Fruit fly (Drosophila melanogaster) whole organism, embryonic: ENCODE measurements around the gene CG13891.

Source experiments
- Blimp-1 ChIP-seq: fragments of 200-800 bp; sonication (Bioruptor generic); optimal IDR thresholded peaks from 3 replicates; lab custom pipeline; 2018; ENCODE audit warnings: missing biosample characterization, missing genetic modification characterization, mild to moderate bottlenecking, moderate library complexity, missing genetic modification reagents
- CG10274 ChIP-seq: fragments of 200-800 bp; sonication (Bioruptor generic); optimal IDR thresholded peaks from 3 replicates; lab custom pipeline; 2017; ENCODE audit warnings: missing biosample characterization, mild to moderate bottlenecking, missing genetic modification characterization
- CG13123 ChIP-seq: fragments of 200-800 bp; sonication (Bioruptor generic); optimal IDR thresholded peaks from 2 replicates; lab custom pipeline; 2016; ENCODE audit warnings: missing biosample characterization, missing genetic modification characterization
- CG13775 ChIP-seq: fragments of 200-800 bp; sonication (Bioruptor generic); optimal IDR thresholded peaks from 3 replicates; lab custom pipeline; 2017; ENCODE audit warnings: missing biosample characterization, mild to moderate bottlenecking, missing genetic modification characterization
- CG15011 ChIP-seq: fragments of 200-800 bp; sonication (Bioruptor generic); optimal IDR thresholded peaks from 3 replicates; lab custom pipeline; 2018; ENCODE audit warnings: missing biosample characterization, mild to moderate bottlenecking, missing genetic modification characterization
- CG1603 ChIP-seq: fragments of 200-800 bp; sonication (Bioruptor generic); optimal IDR thresholded peaks from 2 replicates; lab custom pipeline; 2019; ENCODE audit warnings: missing biosample characterization, mild to moderate bottlenecking, missing genetic modification characterization, moderate library complexity
- CG17361 ChIP-seq: fragments of 200-800 bp; sonication (Bioruptor generic); IDR thresholded peaks from 3 replicates; pipeline ENCODE4 v1.3.6; 2022; ENCODE audit warnings: missing biosample characterization, missing genetic modification characterization
- CG1832 ChIP-seq: fragments of 200-800 bp; sonication (Bioruptor generic); optimal IDR thresholded peaks from 2 replicates; lab custom pipeline; 2017; ENCODE audit warnings: missing biosample characterization, mild to moderate bottlenecking, missing genetic modification characterization, inconsistent platforms
- CG3281 ChIP-seq: fragments of 200-800 bp; sonication (Bioruptor generic); optimal IDR thresholded peaks from 3 replicates; lab custom pipeline; 2017; ENCODE audit warnings: missing biosample characterization, mild to moderate bottlenecking, missing genetic modification characterization
- CG42726 ChIP-seq: fragments of 200-800 bp; sonication (Bioruptor generic); IDR thresholded peaks from 2 replicates; pipeline ENCODE4 v1.3.6; 2022; ENCODE audit warnings: missing biosample characterization, missing genetic modification characterization; ENCODE audit not compliant: partially characterized antibody
- CG4404 ChIP-seq: fragments of 200-800 bp; sonication (Bioruptor generic); IDR thresholded peaks from 2 replicates; pipeline ENCODE4 v1.3.6; 2022; ENCODE audit warnings: missing biosample characterization, missing genetic modification characterization
- CG4820 ChIP-seq: fragments of 200-800 bp; sonication (Bioruptor generic); optimal IDR thresholded peaks from 3 replicates; lab custom pipeline; 2016; ENCODE audit warnings: missing biosample characterization, missing genetic modification characterization
- CG4854 ChIP-seq: fragments of 200-800 bp; sonication (Bioruptor generic); optimal IDR thresholded peaks from 2 replicates; lab custom pipeline; 2016; ENCODE audit warnings: missing biosample characterization, missing genetic modification characterization, inconsistent platforms
- D ChIP-seq, 2 experiments: fragments of 200-800 bp in 1 of 2; fragments of >200 bp in 1 of 2; sonication (Bioruptor generic) in 1 of 2; optimal IDR thresholded peaks; 2 replicates in 1 of 2; 3 replicates in 1 of 2; lab custom pipeline; 2017; ENCODE audit warnings: mild to moderate bottlenecking in 1 of 2, missing biosample characterization in 1 of 2, missing genetic modification characterization in 1 of 2, missing genetic modification reagents in 1 of 2
- Dp ChIP-seq: fragments of 200-800 bp; sonication (Bioruptor generic); optimal IDR thresholded peaks from 2 replicates; lab custom pipeline; 2018; ENCODE audit warnings: missing biosample characterization, mild to moderate bottlenecking, missing genetic modification characterization, moderate library complexity
- Elba2 ChIP-seq: fragments of 200-800 bp; sonication (Bioruptor generic); optimal IDR thresholded peaks from 3 replicates; lab custom pipeline; 2016; ENCODE audit warnings: missing biosample characterization, missing genetic modification characterization
- Lhr ChIP-seq: fragments of 200-800 bp; sonication (Bioruptor generic); optimal IDR thresholded peaks from 3 replicates; lab custom pipeline; 2017; ENCODE audit warnings: mild to moderate bottlenecking, missing biosample characterization, missing genetic modification reagents, missing genetic modification characterization
- Mes4 ChIP-seq: fragments of 200-800 bp; sonication (Bioruptor generic); optimal IDR thresholded peaks from 2 replicates; lab custom pipeline; 2016; ENCODE audit warnings: missing biosample characterization, missing genetic modification characterization
- NK7.1 ChIP-seq: fragments of 200-800 bp; sonication (Bioruptor generic); optimal IDR thresholded peaks from 3 replicates; lab custom pipeline; 2016; ENCODE audit warnings: missing biosample characterization, missing genetic modification characterization
- Nf-YB ChIP-seq: fragments of 200-800 bp; sonication (Bioruptor generic); optimal IDR thresholded peaks from 3 replicates; lab custom pipeline; 2019; ENCODE audit warnings: missing biosample characterization, mild to moderate bottlenecking, missing genetic modification characterization, moderate library complexity
- Nf-YC ChIP-seq: fragments of 200-800 bp; optimal IDR thresholded peaks from 3 replicates; lab custom pipeline; 2019; ENCODE audit warnings: missing biosample characterization, mild to moderate bottlenecking, missing genetic modification characterization, moderate library complexity
- Poxn ChIP-seq: fragments of 200-800 bp; sonication (Bioruptor generic); IDR thresholded peaks from 2 replicates; pipeline ENCODE4 v1.3.6; 2022; ENCODE audit warnings: missing biosample characterization, missing genetic modification characterization
- Side ChIP-seq: fragments of 200-800 bp; sonication (Bioruptor generic); optimal IDR thresholded peaks from 2 replicates; lab custom pipeline; 2016; ENCODE audit warnings: missing biosample characterization, missing genetic modification characterization
- Xbp1 ChIP-seq: fragments of 200-800 bp; sonication (Bioruptor generic); optimal IDR thresholded peaks from 3 replicates; lab custom pipeline; 2016; ENCODE audit warnings: missing biosample characterization, mild to moderate bottlenecking, missing genetic modification characterization
- abd-A ChIP-seq: fragments of 200-800 bp; sonication (Bioruptor generic); optimal IDR thresholded peaks from 3 replicates; lab custom pipeline; 2019; ENCODE audit warnings: missing biosample characterization, mild to moderate bottlenecking, missing genetic modification characterization, moderate library complexity
- cad ChIP-seq: fragments of >200 bp; optimal IDR thresholded peaks from 2 replicates; lab custom pipeline; 2017; ENCODE audit warnings: missing biosample characterization, missing genetic modification characterization
- crol ChIP-seq: fragments of 200-800 bp; sonication (Bioruptor generic); IDR thresholded peaks from 2 replicates; pipeline ENCODE4 v1.3.6; 2022; ENCODE audit warnings: missing biosample characterization, missing genetic modification characterization
- dmrt11E ChIP-seq: fragments of 200-800 bp; sonication (Bioruptor generic); optimal IDR thresholded peaks from 3 replicates; lab custom pipeline; 2018; ENCODE audit warnings: missing biosample characterization, mild to moderate bottlenecking, missing genetic modification characterization, moderate library complexity
- fd96Cb ChIP-seq: fragments of 200-800 bp; sonication (Bioruptor generic); optimal IDR thresholded peaks from 2 replicates; lab custom pipeline; 2018; ENCODE audit warnings: missing biosample characterization, mild to moderate bottlenecking, missing genetic modification characterization, moderate library complexity
- insv ChIP-seq, 2 experiments: fragments of 200-800 bp; sonication (Bioruptor generic); optimal IDR thresholded peaks; 3 replicates each; lab custom pipeline; 2016 to 2018; ENCODE audit warnings: missing biosample characterization in 2 of 2, missing genetic modification characterization in 2 of 2
- kni ChIP-seq: fragments of 200-800 bp; sonication (Bioruptor generic); optimal IDR thresholded peaks from 3 replicates; lab custom pipeline; 2017; ENCODE audit warnings: mild to moderate bottlenecking, missing biosample characterization, missing genetic modification reagents, missing genetic modification characterization
- sc ChIP-seq, 3 experiments: fragments of >200 bp in 2 of 3; fragments of 200-800 bp in 1 of 3; sonication (Bioruptor generic) in 1 of 3; optimal IDR thresholded peaks; 2 replicates in 2 of 3; 3 replicates in 1 of 3; lab custom pipeline; 2017; ENCODE audit warnings: mild to moderate bottlenecking in 1 of 3, missing biosample characterization in 1 of 3, missing genetic modification characterization in 1 of 3, missing genetic modification reagents in 1 of 3
- sd ChIP-seq: fragments of 200-800 bp; sonication (Bioruptor generic); optimal IDR thresholded peaks from 3 replicates; lab custom pipeline; 2018; ENCODE audit warnings: missing biosample characterization, mild to moderate bottlenecking, missing genetic modification characterization, moderate library complexity
- sens ChIP-seq: fragments of 200-800 bp; sonication (Bioruptor generic); peaks from one replicate; lab custom pipeline; 2016; ENCODE audit warnings: missing biosample characterization, missing genetic modification characterization
- so ChIP-seq: fragments of 200-800 bp; sonication (Bioruptor generic); IDR thresholded peaks from 3 replicates; pipeline ENCODE4 v1.3.6; 2022; ENCODE audit warnings: missing biosample characterization, missing genetic modification characterization
- ttk ChIP-seq: fragments of 200-800 bp; sonication (Bioruptor generic); IDR thresholded peaks from 2 replicates; pipeline ENCODE4 v2.1.2; 2022; ENCODE audit warnings: missing biosample characterization, missing genetic modification characterization
- vvl ChIP-seq: fragments of 200-800 bp; sonication (Bioruptor generic); IDR thresholded peaks from 2 replicates; pipeline ENCODE4 v1.3.6; 2022; ENCODE audit warnings: missing biosample characterization, missing genetic modification characterization
- yki ChIP-seq: fragments of >200 bp; optimal IDR thresholded peaks from 3 replicates; lab custom pipeline; 2018
- z ChIP-seq: fragments of 200-800 bp; sonication (Bioruptor generic); IDR thresholded peaks from 3 replicates; pipeline ENCODE4 v1.3.6; 2022; ENCODE audit warnings: missing biosample characterization, missing genetic modification characterization
- zen ChIP-seq: fragments of 200-800 bp; sonication (Bioruptor generic); optimal IDR thresholded peaks from 3 replicates; lab custom pipeline; 2018; ENCODE audit warnings: missing biosample characterization, mild to moderate bottlenecking, missing genetic modification characterization, moderate library complexity

Gene CG13891

DNA sequence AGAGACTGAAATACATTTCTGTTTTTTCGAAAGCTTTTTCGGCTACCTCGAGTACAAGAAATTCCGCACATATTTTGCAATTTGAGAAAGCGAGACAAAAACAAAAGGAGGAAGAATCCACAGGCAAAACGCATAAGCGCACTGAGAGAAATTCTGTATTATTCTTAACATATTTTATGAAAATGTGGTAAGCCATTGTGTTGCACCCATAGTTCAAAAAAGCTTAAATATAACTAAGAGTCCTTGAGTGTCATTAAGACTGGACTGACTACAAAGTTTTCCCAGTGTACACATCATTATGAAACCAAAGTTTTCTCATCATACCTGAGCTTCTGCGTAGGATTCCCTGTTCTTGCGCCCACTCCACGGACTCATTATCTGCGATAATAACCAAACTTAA is 13.1 kb downstream of the CG13891 start (continued):
- TF ChIP-seq Side (GFP tag; lab: Kevin White, UChicago) (no peak), NK7.1 (no peak), so (GFP tag; lab: Robert Waterston, UW) (no peak), CG3281 (no peak), CG17361 (GFP tag; lab: Robert Waterston, UW) (0 out of 3 replicates have a peak, but pooled peaks have one; percentile 20), z (GFP tag; lab: Robert Waterston, UW) (no peak), dmrt11E (tag; lab: Kevin White, UChicago) (peak; percentile 10), CG4404 (GFP tag; lab: Robert Waterston, UW) (0 out of 2 replicates have a peak, but pooled peaks have one; percentile 11), CG4820 (GFP tag; lab: Kevin White, UChicago) (no peak), CG1603 (tag; lab: Kevin White, UChicago) (peak; percentile 7), yki (lab: Kevin White, UChicago) (no peak), fd96Cb (tag; lab: Kevin White, UChicago) (peak; percentile 6), CG10274 (no peak), D (optimal IDR thresholded peaks at IDR 0.05; lab: Kevin White, UChicago) (no peak), D (GFP tag; optimal IDR thresholded peaks at IDR 0.05; lab: Kevin White, UChicago) (no peak), CG13775 (GFP tag; lab: Kevin White, UChicago) (no peak)

dm6 chr3L:416329-416728 is 17.4 kb downstream of the CG13891 start:
- TF ChIP-seq sc (optimal IDR thresholded peaks at IDR 0.05; lab: Kevin White, UChicago) (no peak), sc (GFP tag; optimal IDR thresholded peaks at IDR 0.05; lab: Kevin White, UChicago) (no peak), CG42726 (GFP tag; lab: Robert Waterston, UW) (no peak), CG13123 (no peak), Elba2 (GFP tag; lab: Kevin White, UChicago) (peak; percentile 67), CG4854 (GFP tag; lab: Kevin White, UChicago) (no peak), zen (tag; lab: Kevin White, UChicago) (peak; percentile 23), Lhr (GFP tag; lab: Kevin White, UChicago) (no peak), insv (GFP tag; optimal IDR thresholded peaks at IDR 0.05; lab: Kevin White, UChicago) (peak in 1 of 2 experiments; percentile 90), ttk (GFP tag; lab: Robert Waterston, UW) (no peak), sens (GFP tag; lab: Kevin White, UChicago) (peak; percentile 26), Xbp1 (GFP tag; lab: Kevin White, UChicago) (no peak), cad (GFP tag; lab: Kevin White, UChicago) (peak; percentile 28)
- TF ChIP-seq, all 482 proteins: peak for 5

DNA sequence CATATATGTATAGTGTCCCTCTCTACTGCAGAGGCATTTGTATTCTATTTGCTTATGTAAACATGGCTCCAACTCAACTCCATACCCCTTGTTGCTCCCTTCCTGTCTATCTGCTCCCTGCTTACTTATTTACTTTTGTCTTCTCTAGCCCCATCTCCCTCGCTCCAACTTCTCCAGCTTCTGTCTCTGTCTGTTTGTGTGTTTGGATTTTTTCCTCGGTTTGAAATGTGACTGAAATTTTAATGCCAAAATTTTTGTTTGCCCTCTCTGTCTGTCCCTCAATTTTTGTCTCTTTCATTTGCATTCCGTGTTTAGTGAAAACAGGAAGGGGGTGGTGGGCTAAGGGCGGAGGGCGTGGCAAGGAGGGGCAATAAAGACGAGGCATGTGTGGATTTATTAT is 23.9 kb downstream of the CG13891 start:
- TF ChIP-seq CG15011 (GFP tag; lab: Kevin White, UChicago), result no peak
- peak; percentile 86; the same call in 1 of the 2 replicates for TF ChIP-seq vvl (GFP tag; lab: Robert Waterston, UW)
- TF ChIP-seq kni (GFP tag; lab: Kevin White, UChicago), result peak; percentile 61
- peak; percentile 69 for TF ChIP-seq Nf-YB (GFP tag; lab: Kevin White, UChicago)
- peak; percentile 80 for TF ChIP-seq Nf-YC
- TF ChIP-seq CG1832, result peak; percentile 52
- TF ChIP-seq Poxn (GFP tag; lab: Robert Waterston, UW), result no peak
- TF ChIP-seq Mes4 (GFP tag; lab: Kevin White, UChicago), result no peak
- TF ChIP-seq Dp (GFP tag; lab: Kevin White, UChicago), result no peak
- peak; percentile 64 for TF ChIP-seq sd (tag; lab: Kevin White, UChicago)
- peak; percentile 71 for TF ChIP-seq crol
- TF ChIP-seq abd-A (tag; lab: Kevin White, UChicago), result peak; percentile 48
- TF ChIP-seq Blimp-1 (GFP tag; lab: Kevin White, UChicago), result peak; percentile 25
- TF ChIP-seq CG42726 (GFP tag; lab: Robert Waterston, UW), result no peak
